Fruit fly (Drosophila melanogaster) whole organism, embryonic: Measurements from ENCODE around the gene CG7551.
A peak's percentile ranks its signal among the peaks of the same experiment; 100 is the strongest.

Experiments used
- Atf3 ChIP-seq: fragments of 200-800 bp; sonication (Bioruptor generic); optimal IDR thresholded peaks from 3 replicates; lab custom pipeline; 2016; ENCODE audit warnings: missing biosample characterization, missing genetic modification characterization
- Bgb ChIP-seq: fragments of 200-800 bp; sonication (Bioruptor generic); IDR thresholded peaks from 2 replicates; pipeline ENCODE4 v1.3.6; 2022; ENCODE audit warnings: missing biosample characterization, missing genetic modification characterization; ENCODE audit not compliant: partially characterized antibody
- CG10431 ChIP-seq: fragments of 200-800 bp; sonication (Bioruptor generic); optimal IDR thresholded peaks from 3 replicates; lab custom pipeline; 2018; ENCODE audit warnings: missing biosample characterization, mild to moderate bottlenecking, missing genetic modification characterization
- CG10543 ChIP-seq: fragments of 200-800 bp; sonication (Bioruptor generic); optimal IDR thresholded peaks from 3 replicates; lab custom pipeline; 2017; ENCODE audit warnings: missing biosample characterization, mild to moderate bottlenecking, missing genetic modification characterization, moderate library complexity
- CG10979 ChIP-seq: fragments of 200-800 bp; sonication (Bioruptor generic); optimal IDR thresholded peaks from 2 replicates; lab custom pipeline; 2018; ENCODE audit warnings: missing biosample characterization, mild to moderate bottlenecking, missing genetic modification characterization, moderate library complexity
- CG11695 ChIP-seq: fragments of 200-800 bp; sonication (Bioruptor generic); IDR thresholded peaks from 3 replicates; pipeline ENCODE4 v1.3.6; 2022; ENCODE audit warnings: missing biosample characterization, missing genetic modification characterization
- CG12155 ChIP-seq: fragments of 200-800 bp; sonication (Bioruptor generic); optimal IDR thresholded peaks from 3 replicates; lab custom pipeline; 2016; ENCODE audit warnings: missing biosample characterization, missing genetic modification characterization
- CG15073 ChIP-seq: fragments of 200-800 bp; sonication (Bioruptor generic); optimal IDR thresholded peaks from 2 replicates; lab custom pipeline; 2016; ENCODE audit warnings: missing biosample characterization, missing genetic modification characterization
- CG16813 ChIP-seq: fragments of 200-800 bp; sonication (Bioruptor generic); IDR thresholded peaks from 3 replicates; pipeline ENCODE4 v1.3.6; 2022; ENCODE audit warnings: missing biosample characterization, missing genetic modification characterization; ENCODE audit not compliant: partially characterized antibody
- CG17328 ChIP-seq: fragments of 200-800 bp; sonication (Bioruptor generic); IDR thresholded peaks from 2 replicates; pipeline ENCODE4 v1.3.6; 2022; ENCODE audit warnings: missing biosample characterization, missing genetic modification characterization
- CG17612 ChIP-seq: fragments of 200-800 bp; sonication (Bioruptor generic); IDR thresholded peaks from 2 replicates; pipeline ENCODE4 v1.3.6; 2022; ENCODE audit warnings: missing biosample characterization, missing genetic modification characterization
- CG1792 ChIP-seq: fragments of 200-800 bp; sonication (Bioruptor generic); optimal IDR thresholded peaks from 2 replicates; lab custom pipeline; 2016; ENCODE audit warnings: missing biosample characterization, missing genetic modification characterization
- CG1832 ChIP-seq: fragments of 200-800 bp; sonication (Bioruptor generic); optimal IDR thresholded peaks from 2 replicates; lab custom pipeline; 2017; ENCODE audit warnings: missing biosample characterization, mild to moderate bottlenecking, missing genetic modification characterization, inconsistent platforms
- CG31441 ChIP-seq: fragments of 200-800 bp; sonication (Bioruptor generic); IDR thresholded peaks from 2 replicates; pipeline ENCODE4 v1.3.6; 2022; ENCODE audit warnings: missing biosample characterization, missing genetic modification characterization
- CG3838 ChIP-seq: fragments of 200-800 bp; sonication (Bioruptor generic); optimal IDR thresholded peaks from 3 replicates; lab custom pipeline; 2016; ENCODE audit warnings: missing biosample characterization, missing genetic modification characterization
- CG4707 ChIP-seq: fragments of 200-800 bp; sonication (Bioruptor generic); optimal IDR thresholded peaks from 2 replicates; lab custom pipeline; 2018; ENCODE audit warnings: missing biosample characterization, mild to moderate bottlenecking, missing genetic modification characterization, moderate library complexity
- CG4854 ChIP-seq: fragments of 200-800 bp; sonication (Bioruptor generic); optimal IDR thresholded peaks from 2 replicates; lab custom pipeline; 2016; ENCODE audit warnings: missing biosample characterization, missing genetic modification characterization, inconsistent platforms
- CG7786 ChIP-seq: fragments of 200-800 bp; sonication (Bioruptor generic); optimal IDR thresholded peaks from 2 replicates; lab custom pipeline; 2016; ENCODE audit warnings: missing biosample characterization, missing genetic modification characterization
- CG8388 ChIP-seq: fragments of 200-800 bp; sonication (Bioruptor generic); optimal IDR thresholded peaks from 2 replicates; lab custom pipeline; 2019; ENCODE audit warnings: missing biosample characterization, mild to moderate bottlenecking, missing genetic modification characterization, moderate library complexity
- CG9215 ChIP-seq: fragments of 200-800 bp; sonication (Bioruptor generic); IDR thresholded peaks from 2 replicates; pipeline ENCODE4 v1.3.6; 2022; ENCODE audit warnings: missing biosample characterization, missing genetic modification characterization
- CG9609 ChIP-seq: fragments of 200-800 bp; sonication (Bioruptor generic); optimal IDR thresholded peaks from 3 replicates; lab custom pipeline; 2016; ENCODE audit warnings: missing biosample characterization, missing genetic modification characterization
- Doc2 ChIP-seq: fragments of 200-800 bp; sonication (Bioruptor generic); IDR thresholded peaks from 2 replicates; pipeline ENCODE4 v1.3.6; 2022; ENCODE audit warnings: missing biosample characterization, missing genetic modification characterization
- Doc3 ChIP-seq: fragments of 200-800 bp; sonication (Bioruptor generic); IDR thresholded peaks from 3 replicates; pipeline ENCODE4 v1.3.6; 2022; ENCODE audit warnings: missing biosample characterization, missing genetic modification characterization; ENCODE audit not compliant: partially characterized antibody
- Fer3 ChIP-seq: fragments of 200-800 bp; sonication (Bioruptor generic); optimal IDR thresholded peaks from 2 replicates; lab custom pipeline; 2018; ENCODE audit warnings: missing biosample characterization, mild to moderate bottlenecking, missing genetic modification characterization, moderate library complexity
- H2.0 ChIP-seq: fragments of 200-800 bp; sonication (Bioruptor generic); IDR thresholded peaks from 2 replicates; pipeline ENCODE4 v1.3.6; 2022; ENCODE audit warnings: missing biosample characterization, missing genetic modification characterization
- Kr ChIP-seq: fragments of 200-800 bp; sonication (Bioruptor generic); optimal IDR thresholded peaks from 2 replicates; lab custom pipeline; 2017; ENCODE audit warnings: missing biosample characterization, mild to moderate bottlenecking, missing genetic modification characterization
- Lim3 ChIP-seq: fragments of 200-800 bp; sonication (Bioruptor generic); IDR thresholded peaks from 2 replicates; pipeline ENCODE4 v1.3.6; 2022; ENCODE audit warnings: missing biosample characterization, missing genetic modification characterization
- NK7.1 ChIP-seq: fragments of 200-800 bp; sonication (Bioruptor generic); optimal IDR thresholded peaks from 3 replicates; lab custom pipeline; 2016; ENCODE audit warnings: missing biosample characterization, missing genetic modification characterization
- Nf-YA ChIP-seq: fragments of 200-800 bp; sonication (Bioruptor generic); IDR thresholded peaks from 2 replicates; pipeline ENCODE4 v1.3.6; 2022; ENCODE audit warnings: missing biosample characterization, missing genetic modification characterization
- NfI ChIP-seq: fragments of 200-800 bp; sonication (Bioruptor generic); optimal IDR thresholded peaks from 3 replicates; lab custom pipeline; 2018; ENCODE audit warnings: missing biosample characterization, mild to moderate bottlenecking, missing genetic modification characterization, moderate library complexity
- Sin3A ChIP-seq: fragments of >200 bp; optimal IDR thresholded peaks from 2 replicates; lab custom pipeline; 2018
- Spps ChIP-seq: fragments of 200-800 bp; sonication (Bioruptor generic); optimal IDR thresholded peaks from 2 replicates; lab custom pipeline; 2018; ENCODE audit warnings: missing biosample characterization, mild to moderate bottlenecking, missing genetic modification characterization
- Xrp1 ChIP-seq: fragments of 200-800 bp; sonication (Bioruptor generic); IDR thresholded peaks from 2 replicates; pipeline ENCODE4 v1.3.6; 2022; ENCODE audit warnings: missing biosample characterization, missing genetic modification characterization
- aop ChIP-seq: fragments of 200-800 bp; sonication (Bioruptor generic); IDR thresholded peaks from 2 replicates; pipeline ENCODE4 v1.3.6; 2022; ENCODE audit warnings: missing biosample characterization, missing genetic modification characterization
- ara ChIP-seq: fragments of 200-800 bp; sonication (Bioruptor generic); IDR thresholded peaks from 2 replicates; pipeline ENCODE4 v1.3.6; 2022; ENCODE audit warnings: missing biosample characterization, missing genetic modification characterization
- ato ChIP-seq: fragments of 200-800 bp; sonication (Bioruptor generic); IDR thresholded peaks from 2 replicates; pipeline ENCODE4 v1.3.6; 2022; ENCODE audit warnings: missing biosample characterization, missing genetic modification characterization; ENCODE audit not compliant: partially characterized antibody
- bbx ChIP-seq: fragments of 200-800 bp; sonication (Bioruptor generic); IDR thresholded peaks from 2 replicates; pipeline ENCODE4 v1.3.6; 2022; ENCODE audit warnings: missing biosample characterization, missing genetic modification characterization; ENCODE audit not compliant: partially characterized antibody
- dpn ChIP-seq, 2 experiments: fragments of 200-800 bp; sonication (Bioruptor generic); optimal IDR thresholded peaks; 3 replicates each; lab custom pipeline; 2016; ENCODE audit warnings: missing biosample characterization in 2 of 2, missing genetic modification characterization in 2 of 2
- emc ChIP-seq: fragments of 200-800 bp; sonication (Bioruptor generic); optimal IDR thresholded peaks from 2 replicates; lab custom pipeline; 2016; ENCODE audit warnings: missing biosample characterization, missing genetic modification characterization
- ems ChIP-seq: fragments of 200-800 bp; sonication (Bioruptor generic); optimal IDR thresholded peaks from 3 replicates; lab custom pipeline; 2016; ENCODE audit warnings: missing biosample characterization, missing genetic modification characterization
- en ChIP-seq: fragments of 200-800 bp; sonication (Bioruptor generic); optimal IDR thresholded peaks from 2 replicates; lab custom pipeline; 2016; ENCODE audit warnings: missing biosample characterization, missing genetic modification characterization
- exex ChIP-seq: fragments of 200-800 bp; sonication (Bioruptor generic); optimal IDR thresholded peaks from 4 replicates; lab custom pipeline; 2018; ENCODE audit warnings: missing biosample characterization, mild to moderate bottlenecking, missing genetic modification characterization, moderate library complexity
- fd64A ChIP-seq: fragments of 200-800 bp; sonication (Bioruptor generic); optimal IDR thresholded peaks from 3 replicates; lab custom pipeline; 2018; ENCODE audit warnings: missing biosample characterization, mild to moderate bottlenecking, missing genetic modification characterization
- jigr1 ChIP-seq: fragments of 200-800 bp; sonication (Bioruptor generic); IDR thresholded peaks from 3 replicates; pipeline ENCODE4 v1.3.6; 2022; ENCODE audit warnings: missing biosample characterization, missing genetic modification characterization
- pho ChIP-seq: fragments of 200-800 bp; sonication (Bioruptor generic); optimal IDR thresholded peaks from 2 replicates; lab custom pipeline; 2016; ENCODE audit warnings: missing biosample characterization, missing genetic modification characterization
- sisA ChIP-seq: fragments of 200-800 bp; sonication (Bioruptor generic); IDR thresholded peaks from 2 replicates; pipeline ENCODE4 v1.3.6; 2022; ENCODE audit warnings: missing biosample characterization, missing genetic modification characterization
- sr ChIP-seq: fragments of 200-800 bp; sonication (Bioruptor generic); IDR thresholded peaks from 3 replicates; pipeline ENCODE4 v1.3.6; 2022; ENCODE audit warnings: missing biosample characterization, missing genetic modification characterization
- stc ChIP-seq: fragments of 200-800 bp; sonication (Bioruptor generic); IDR thresholded peaks from 2 replicates; pipeline ENCODE4 v1.3.6; 2022; ENCODE audit warnings: missing biosample characterization, missing genetic modification characterization
- tio ChIP-seq: fragments of 200-800 bp; sonication (Bioruptor generic); optimal IDR thresholded peaks from 2 replicates; lab custom pipeline; 2017; ENCODE audit warnings: missing biosample characterization, missing genetic modification characterization, inconsistent platforms
- tll ChIP-seq, 2 experiments: fragments of 200-800 bp in 1 of 2; fragments of >200 bp in 1 of 2; sonication (Bioruptor generic) in 1 of 2; optimal IDR thresholded peaks; 2 replicates each; lab custom pipeline; 2017 to 2019; ENCODE audit warnings: missing biosample characterization in 2 of 2, missing genetic modification characterization in 2 of 2, mild to moderate bottlenecking in 1 of 2, moderate library complexity in 1 of 2

CG7551 gene

DNA sequence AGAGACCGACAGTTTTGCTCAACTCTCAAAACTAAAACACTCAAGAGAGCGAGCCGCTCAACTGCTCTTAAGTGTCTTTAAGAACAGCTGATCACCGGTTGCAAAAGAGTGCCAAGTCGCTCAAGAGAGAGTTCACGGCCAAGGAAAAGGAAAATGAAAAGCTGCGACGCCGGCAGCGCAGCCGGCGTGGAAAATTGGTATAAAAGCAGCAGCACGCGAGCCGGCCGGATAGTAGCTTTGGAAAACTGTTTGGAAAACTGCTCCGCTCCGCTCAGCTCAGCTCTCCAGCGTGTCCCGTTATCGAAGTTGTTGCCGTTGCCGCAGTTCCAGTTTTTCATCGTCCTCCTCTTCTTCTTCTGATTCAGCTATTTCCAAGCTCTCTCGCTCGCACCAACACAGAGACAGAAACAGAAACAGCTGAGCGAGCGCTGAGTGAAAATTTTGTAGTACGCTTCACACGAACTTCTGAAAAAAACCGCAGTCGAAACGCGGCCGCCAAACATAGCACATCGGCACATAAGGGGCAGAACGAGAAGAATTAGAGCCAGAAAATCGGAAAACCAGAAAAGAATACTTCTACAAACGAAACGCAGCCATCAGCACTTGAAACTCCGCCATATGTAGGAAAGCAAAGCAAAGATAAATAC lies 29.2 kb downstream of the CG7551 start, which contains the start of gene chrb (continued):
- no peak for TF ChIP-seq Doc2
- peak; percentile 61 for TF ChIP-seq fd64A (GFP tag; lab: Kevin White, UChicago)
- no peak for TF ChIP-seq CG17612 (GFP tag; lab: Robert Waterston, UW)
- TF ChIP-seq Kr: no peak
- TF ChIP-seq en (GFP tag; lab: Kevin White, UChicago): no peak
- peak; percentile 32 for TF ChIP-seq CG4854 (GFP tag; lab: Kevin White, UChicago)
- peak; percentile 63; the same call in 1 of the 2 replicates for TF ChIP-seq ara (GFP tag; lab: Robert Waterston, UW)
- TF ChIP-seq H2.0 (GFP tag; lab: Robert Waterston, UW): 0 out of 2 replicates have a peak, but pooled peaks have one; percentile 15
- peak; percentile 36 for TF ChIP-seq NfI (GFP tag; lab: Kevin White, UChicago)
- no peak for TF ChIP-seq CG12155
- TF ChIP-seq Lim3: no peak
- peak; percentile 74 for TF ChIP-seq CG10543 (GFP tag; lab: Kevin White, UChicago)
- TF ChIP-seq Nf-YA (GFP tag; lab: Robert Waterston, UW): no peak
- no peak for TF ChIP-seq CG15073 (GFP tag; lab: Kevin White, UChicago)
- peak; percentile 21; the same call in 1 of the 2 replicates for TF ChIP-seq CG31441
- TF ChIP-seq ems (GFP tag; lab: Kevin White, UChicago): peak; percentile 53
- peak; percentile 16 for TF ChIP-seq CG1792 (GFP tag; lab: Kevin White, UChicago)
- TF ChIP-seq CG10979 (tag; lab: Kevin White, UChicago): peak; percentile 47
- no peak for TF ChIP-seq aop (GFP tag; lab: Robert Waterston, UW)
- TF ChIP-seq CG1832 (GFP tag; lab: Kevin White, UChicago): peak; percentile 66
- peak; percentile 43; the same call in 1 of the 3 replicates for TF ChIP-seq CG16813 (GFP tag; lab: Robert Waterston, UW)
- peak; percentile 69 for TF ChIP-seq ato (GFP tag; lab: Robert Waterston, UW)
- TF ChIP-seq Fer3 (tag; lab: Kevin White, UChicago): no peak
- no peak for TF ChIP-seq jigr1
- peak; percentile 41; the same call in 1 of the 3 replicates for TF ChIP-seq CG11695 (GFP tag; lab: Robert Waterston, UW)
- peak; percentile 23 to 54 for TF ChIP-seq dpn (GFP tag; optimal IDR thresholded peaks at IDR 0.05; lab: Kevin White, UChicago)
- no peak for TF ChIP-seq tio
- TF ChIP-seq exex (tag; lab: Kevin White, UChicago): peak; percentile 31
- peak; percentile 67 for TF ChIP-seq CG4707
- TF ChIP-seq CG17328 (GFP tag; lab: Robert Waterston, UW): peak; percentile 67
- TF ChIP-seq bbx (GFP tag; lab: Robert Waterston, UW): peak; percentile 80
- peak; percentile 15 for TF ChIP-seq NK7.1
- TF ChIP-seq CG9609 (GFP tag; lab: Kevin White, UChicago): peak; percentile 33
- peak; percentile 27 for TF ChIP-seq CG7786 (GFP tag; lab: Kevin White, UChicago)
- no peak for TF ChIP-seq pho
- peak; percentile 58; the same call in 1 of the 2 replicates for TF ChIP-seq Xrp1
- TF ChIP-seq emc: no peak
- no peak for TF ChIP-seq Atf3 (GFP tag; lab: Kevin White, UChicago)
- TF ChIP-seq CG8388: peak; percentile 27
- TF ChIP-seq Doc3 (GFP tag; lab: Robert Waterston, UW): peak; percentile 51; the same call in 1 of the 3 replicates
- no peak for TF ChIP-seq Sin3A (lab: Kevin White, UChicago)
- peak; percentile 44; the same call in 1 of the 2 replicates for TF ChIP-seq stc (GFP tag; lab: Robert Waterston, UW)
- TF ChIP-seq sr: peak; percentile 52; the same call in 1 of the 3 replicates
- TF ChIP-seq CG3838 (GFP tag; lab: Kevin White, UChicago): no peak
- TF ChIP-seq sisA (GFP tag; lab: Robert Waterston, UW): no peak
- no peak for TF ChIP-seq Spps (tag; lab: Kevin White, UChicago)
- no peak for TF ChIP-seq tll (GFP tag; optimal IDR thresholded peaks at IDR 0.05; lab: Kevin White, UChicago)
- no peak for TF ChIP-seq CG10431 (GFP tag; lab: Kevin White, UChicago)
- TF ChIP-seq Bgb (GFP tag; lab: Robert Waterston, UW): peak; percentile 74
- no peak for TF ChIP-seq CG9215 (GFP tag; lab: Robert Waterston, UW)
